Worm (Caenorhabditis elegans) whole organism, midembryonic: ENCODE data around the gene pmk-3.

Source experiments
- T22C8.4 ChIP-seq: fragments of 200-800 bp; sonication (Bioruptor generic); IDR thresholded peaks from 2 replicates; pipeline ENCODE4 v1.3.6; 2022; ENCODE audit warnings: missing genetic modification characterization, missing compliant biosample characterization
- cog-1 ChIP-seq: sonication (generic microtip); optimal IDR thresholded peaks from 2 replicates; lab custom pipeline; 2016; ENCODE audit warnings: missing genetic modification characterization, missing compliant biosample characterization
- flt-1 ChIP-seq: fragments of 200-800 bp; sonication (Bioruptor generic); IDR thresholded peaks from 2 replicates; pipeline ENCODE4 v1.3.6; 2022; ENCODE audit warnings: missing genetic modification characterization, missing compliant biosample characterization
- klf-2 ChIP-seq: fragments of 200-800 bp; sonication (Bioruptor generic); conservative IDR thresholded peaks from 2 replicates; pipeline ENCODE4 v1.3.6; 2022; ENCODE audit warnings: missing genetic modification reagents, missing genetic modification characterization, missing compliant biosample characterization
- med-1 ChIP-seq: sonication (generic microtip); optimal IDR thresholded peaks from 2 replicates; lab custom pipeline; 2017; ENCODE audit warnings: missing genetic modification characterization, mild to moderate bottlenecking, missing compliant biosample characterization, antibody characterized with exemption, missing genetic modification reagents; ENCODE audit not compliant: insufficient read depth
- tab-1 ChIP-seq: fragments of 200-800 bp; sonication (Bioruptor generic); IDR thresholded peaks from 2 replicates; pipeline ENCODE4 v1.3.6; 2022; ENCODE audit warnings: missing genetic modification characterization, missing compliant biosample characterization
- ztf-23 ChIP-seq: fragments of 200-800 bp; sonication (Bioruptor generic); IDR thresholded peaks from 2 replicates; pipeline ENCODE4 v1.3.6; 2022; ENCODE audit warnings: missing genetic modification reagents, missing genetic modification characterization, missing compliant biosample characterization
- ztf-29 ChIP-seq: fragments of 200-800 bp; sonication (Bioruptor generic); IDR thresholded peaks from 2 replicates; pipeline ENCODE4 v1.3.6; 2022; ENCODE audit warnings: missing genetic modification reagents, missing genetic modification characterization, missing compliant biosample characterization

DNA sequence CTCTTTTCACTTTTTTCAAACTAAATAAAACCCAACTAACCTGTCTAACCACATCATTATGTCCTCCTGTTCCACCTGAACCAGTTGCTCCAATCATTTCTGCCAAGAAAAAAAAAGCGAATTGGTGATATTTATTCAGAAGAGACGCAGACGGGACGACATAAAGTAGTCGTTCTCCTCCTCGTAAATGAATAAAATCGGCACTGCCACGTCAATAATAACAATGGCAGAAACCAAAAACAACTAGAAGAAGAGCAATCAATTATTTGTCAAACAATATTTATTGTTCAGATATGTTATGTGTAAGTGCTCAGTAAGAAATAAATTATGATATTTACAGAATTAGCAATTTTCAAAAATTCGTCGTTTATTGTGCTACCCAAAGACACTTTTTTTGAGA lies 31.5 kb upstream of the pmk-3 start, which contains the start of gene rabs-5:
- TF ChIP-seq tab-1 (no peak), cog-1 (tag; lab: Kevin White, UChicago) (no peak), med-1 (GFP tag; lab: Kevin White, UChicago) (no peak), flt-1 (GFP tag; lab: Robert Waterston, UW) (no peak), ztf-29 (no peak), T22C8.4 (GFP tag; lab: Robert Waterston, UW) (no peak), ztf-23 (GFP tag; lab: Robert Waterston, UW) (no peak), klf-2 (no peak)
